Worm (Caenorhabditis elegans) whole organism, L4 larva: ENCODE measurements around the gene isy-1.

Source experiments
- D1046.2 ChIP-seq: fragments of 200-800 bp; sonication (Bioruptor generic); IDR thresholded peaks from 2 replicates; pipeline ENCODE4 v1.3.6; 2022; ENCODE audit warnings: missing genetic modification characterization, missing compliant biosample characterization
- F10B5.3 ChIP-seq: sonication (generic microtip); optimal IDR thresholded peaks from 2 replicates; lab custom pipeline; 2016; ENCODE audit warnings: mild to moderate bottlenecking, missing genetic modification characterization, missing compliant biosample characterization
- F26F4.8 ChIP-seq: fragments of 200-800 bp; sonication (Bioruptor generic); conservative IDR thresholded peaks from 2 replicates; pipeline ENCODE4 v1.3.6; 2022; ENCODE audit warnings: missing genetic modification characterization, missing compliant biosample characterization
- F37D6.2 ChIP-seq: sonication (generic microtip); optimal IDR thresholded peaks from 2 replicates; lab custom pipeline; 2016; ENCODE audit warnings: mild to moderate bottlenecking, missing genetic modification characterization, missing compliant biosample characterization
- F49E8.2 ChIP-seq: sonication (generic microtip); optimal IDR thresholded peaks from 2 replicates; lab custom pipeline; 2016; ENCODE audit warnings: missing compliant biosample characterization, mild to moderate bottlenecking, missing genetic modification characterization, borderline replicate concordance
- T26A8.4 ChIP-seq: fragments of 200-800 bp; sonication (Bioruptor generic); IDR thresholded peaks from 2 replicates; pipeline ENCODE4 v1.3.6; 2022; ENCODE audit warnings: missing genetic modification characterization, missing compliant biosample characterization
- Y5F2A.4 ChIP-seq: fragments of 200-800 bp; sonication (Bioruptor generic); optimal IDR thresholded peaks from 2 replicates; lab custom pipeline; 2018; ENCODE audit warnings: mild to moderate bottlenecking, missing genetic modification characterization, missing compliant biosample characterization
- Y75B8A.6 ChIP-seq: fragments of 200-800 bp; sonication (Bioruptor generic); IDR thresholded peaks from 2 replicates; pipeline ENCODE4 v1.3.6; 2022; ENCODE audit warnings: missing genetic modification reagents, missing genetic modification characterization, missing compliant biosample characterization
- ZK546.5 ChIP-seq, 2 experiments: sonication (generic microtip); optimal IDR thresholded peaks; 2 replicates each; lab custom pipeline; 2017; ENCODE audit warnings: missing biosample characterization in 2 of 2, missing genetic modification characterization in 2 of 2
- aha-1 ChIP-seq: fragments of 150-350 bp; peaks from one replicate; lab custom pipeline; 2014; ENCODE audit warnings: missing biosample characterization, missing genetic modification characterization
- aly-2 ChIP-seq: sonication (generic microtip); optimal IDR thresholded peaks from 2 replicates; lab custom pipeline; 2018; ENCODE audit warnings: missing biosample characterization, missing genetic modification characterization
- ama-1 ChIP-seq: fragments of 150-350 bp; optimal IDR thresholded peaks from 2 replicates; lab custom pipeline; 2014; ENCODE audit warnings: inconsistent platforms, mixed read lengths
- arid-1 ChIP-seq: fragments of 200-800 bp; sonication (Bioruptor generic); conservative IDR thresholded peaks from 2 replicates; pipeline ENCODE4 v1.3.6; 2022; ENCODE audit warnings: missing genetic modification reagents, missing genetic modification characterization, missing compliant biosample characterization
- ceh-32 ChIP-seq: sonication (generic microtip); optimal IDR thresholded peaks from 2 replicates; lab custom pipeline; 2016; ENCODE audit warnings: mild to moderate bottlenecking, missing genetic modification characterization, missing compliant biosample characterization; ENCODE audit not compliant: poor library complexity
- ceh-44 ChIP-seq: fragments of 200-800 bp; sonication (Bioruptor generic); IDR thresholded peaks from 2 replicates; pipeline ENCODE4 v1.3.6; 2022; ENCODE audit warnings: missing genetic modification reagents, missing genetic modification characterization, missing compliant biosample characterization
- ceh-82 ChIP-seq: sonication (generic microtip); optimal IDR thresholded peaks from 2 replicates; lab custom pipeline; 2017; ENCODE audit warnings: missing biosample characterization, missing genetic modification characterization
- ces-1 ChIP-seq: fragments of 150-350 bp; sonication (generic microtip); optimal IDR thresholded peaks from 4 replicates; lab custom pipeline; 2014; ENCODE audit warnings: missing biosample characterization, missing genetic modification reagents, missing genetic modification characterization
- daf-16 ChIP-seq, 3 experiments: sonication (generic microtip); optimal IDR thresholded peaks; 2 replicates each; lab custom pipeline; 2016 to 2017; ENCODE audit warnings: missing genetic modification characterization in 3 of 3, missing genetic modification reagents in 3 of 3, mild to moderate bottlenecking in 2 of 3, missing compliant biosample characterization in 2 of 3, missing biosample characterization in 1 of 3, moderate library complexity in 1 of 3
- daf-8 ChIP-seq: fragments of 200-800 bp; sonication (Bioruptor generic); IDR thresholded peaks from 2 replicates; pipeline ENCODE4 v1.3.6; 2022; ENCODE audit warnings: missing genetic modification characterization, missing compliant biosample characterization
- dmd-8 ChIP-seq: fragments of 200-800 bp; sonication (Bioruptor generic); IDR thresholded peaks from 2 replicates; pipeline ENCODE4 v1.3.6; 2022; ENCODE audit warnings: missing genetic modification characterization, missing compliant biosample characterization
- egl-43 ChIP-seq: fragments of 200-800 bp; sonication (Bioruptor generic); IDR thresholded peaks from 2 replicates; pipeline ENCODE4 v1.3.6; 2022; ENCODE audit warnings: missing genetic modification reagents, missing genetic modification characterization, missing compliant biosample characterization
- hlh-30 ChIP-seq: sonication (generic microtip); optimal IDR thresholded peaks from 2 replicates; lab custom pipeline; 2017; ENCODE audit warnings: antibody characterized with exemption, mild to moderate bottlenecking, missing genetic modification characterization, missing compliant biosample characterization; ENCODE audit not compliant: insufficient read depth
- hmg-1.1 ChIP-seq: fragments of 200-800 bp; sonication (Bioruptor generic); IDR thresholded peaks from 2 replicates; pipeline ENCODE4 v1.3.6; 2022; ENCODE audit warnings: missing genetic modification reagents, missing genetic modification characterization, missing compliant biosample characterization
- jun-1 ChIP-seq: fragments of 150-350 bp; optimal IDR thresholded peaks from 2 replicates; lab custom pipeline; 2014; ENCODE audit warnings: missing biosample characterization, missing genetic modification reagents, missing genetic modification characterization
- lin-29 ChIP-seq: fragments of 200-800 bp; sonication (Bioruptor generic); IDR thresholded peaks from 2 replicates; pipeline ENCODE4 v1.3.6; 2022; ENCODE audit warnings: missing genetic modification reagents, missing genetic modification characterization, missing compliant biosample characterization
- lin-38 ChIP-seq: fragments of 200-800 bp; sonication (Bioruptor generic); IDR thresholded peaks from 2 replicates; pipeline ENCODE4 v1.3.6; 2022; ENCODE audit warnings: missing genetic modification reagents, missing genetic modification characterization, missing compliant biosample characterization
- lin-39 ChIP-seq: fragments of 150-350 bp; optimal IDR thresholded peaks from 2 replicates; lab custom pipeline; 2014; ENCODE audit warnings: missing biosample characterization, missing genetic modification reagents, missing genetic modification characterization
- lsy-2 ChIP-seq, 2 experiments: fragments of 150-350 bp in 1 of 2; sonication (generic microtip) in 1 of 2; optimal IDR thresholded peaks; 2 replicates each; lab custom pipeline; 2014 to 2017; ENCODE audit warnings: missing biosample characterization in 2 of 2, missing genetic modification characterization in 2 of 2
- madf-5 ChIP-seq, 2 experiments: fragments of 200-800 bp; sonication (Bioruptor generic); IDR thresholded peaks; 2 replicates each; pipeline ENCODE4 v1.3.6; 2022; ENCODE audit warnings: missing compliant biosample characterization in 2 of 2, missing genetic modification characterization in 2 of 2
- mes-2 ChIP-seq: sonication (generic microtip); optimal IDR thresholded peaks from 2 replicates; lab custom pipeline; 2016; ENCODE audit warnings: missing genotype, mild to moderate bottlenecking, missing genetic modification characterization, missing compliant biosample characterization; ENCODE audit not compliant: poor library complexity, severe bottlenecking
- mxl-2 ChIP-seq: fragments of 200-800 bp; sonication (Bioruptor generic); conservative IDR thresholded peaks from 2 replicates; pipeline ENCODE4 v1.3.6; 2022; ENCODE audit warnings: missing genetic modification reagents, missing genetic modification characterization, missing compliant biosample characterization
- mxl-3 ChIP-seq: fragments of 200-800 bp; sonication (Bioruptor generic); optimal IDR thresholded peaks from 2 replicates; lab custom pipeline; 2018; ENCODE audit warnings: mild to moderate bottlenecking, missing genetic modification characterization, missing compliant biosample characterization
- nhr-111 ChIP-seq: fragments of 200-800 bp; sonication (Bioruptor generic); optimal IDR thresholded peaks from 2 replicates; lab custom pipeline; 2018; ENCODE audit warnings: mild to moderate bottlenecking, missing genetic modification characterization, missing compliant biosample characterization
- nhr-25 ChIP-seq: sonication (generic microtip); optimal IDR thresholded peaks from 2 replicates; lab custom pipeline; 2017; ENCODE audit warnings: missing genetic modification characterization, mild to moderate bottlenecking, missing compliant biosample characterization, antibody characterized with exemption, moderate library complexity, borderline replicate concordance; ENCODE audit not compliant: insufficient read depth
- nhr-48 ChIP-seq: sonication (generic microtip); optimal IDR thresholded peaks from 2 replicates; lab custom pipeline; 2016; ENCODE audit warnings: mild to moderate bottlenecking, missing genetic modification characterization, missing compliant biosample characterization
- nhr-77 ChIP-seq: fragments of 150-350 bp; optimal IDR thresholded peaks from 2 replicates; lab custom pipeline; 2014; ENCODE audit warnings: missing biosample characterization, missing genetic modification characterization
- saeg-2 ChIP-seq: fragments of 200-800 bp; sonication (Bioruptor generic); IDR thresholded peaks from 2 replicates; pipeline ENCODE4 v1.3.6; 2022; ENCODE audit warnings: missing genetic modification reagents, missing genetic modification characterization, missing compliant biosample characterization
- skn-1 ChIP-seq: fragments of 150-350 bp; optimal IDR thresholded peaks from 2 replicates; lab custom pipeline; 2014; ENCODE audit warnings: missing biosample characterization, missing genetic modification characterization
- spr-1 ChIP-seq: sonication (generic microtip); optimal IDR thresholded peaks from 2 replicates; lab custom pipeline; 2016; ENCODE audit warnings: mild to moderate bottlenecking, missing genetic modification characterization, missing compliant biosample characterization
- unc-62 ChIP-seq, 3 experiments: fragments of 150-350 bp in 1 of 3; sonication (generic microtip); optimal IDR thresholded peaks in 2 of 3; peaks in 1 of 3; 1 replicate in 1 of 3; 2 replicates in 2 of 3; lab custom pipeline; 2014 to 2017; ENCODE audit warnings: missing biosample characterization in 3 of 3, missing genetic modification characterization in 3 of 3, missing genetic modification reagents in 3 of 3, missing genotype in 1 of 3
- vab-7 ChIP-seq: fragments of 200-800 bp; sonication (Bioruptor generic); IDR thresholded peaks from 2 replicates; pipeline ENCODE4 v1.3.6; 2022; ENCODE audit warnings: missing genetic modification reagents, missing genetic modification characterization, missing compliant biosample characterization
- zag-1 ChIP-seq: fragments of 150-350 bp; optimal IDR thresholded peaks from 2 replicates; lab custom pipeline; 2014; ENCODE audit warnings: missing biosample characterization, missing genetic modification characterization
- zfp-2 ChIP-seq: sonication (generic microtip); optimal IDR thresholded peaks from 2 replicates; lab custom pipeline; 2016; ENCODE audit warnings: mild to moderate bottlenecking, missing genetic modification characterization, missing compliant biosample characterization
- zfp-3 ChIP-seq: fragments of 200-800 bp; sonication (Bioruptor generic); conservative IDR thresholded peaks from 2 replicates; pipeline ENCODE4 v1.3.6; 2022; ENCODE audit warnings: missing genetic modification reagents, missing genetic modification characterization, missing compliant biosample characterization
- zip-2 ChIP-seq: fragments of 150-350 bp; optimal IDR thresholded peaks from 2 replicates; lab custom pipeline; 2014; ENCODE audit warnings: missing biosample characterization, missing genetic modification characterization
- ztf-7 ChIP-seq: fragments of 150-350 bp; optimal IDR thresholded peaks from 2 replicates; lab custom pipeline; 2014; ENCODE audit warnings: missing biosample characterization, missing genetic modification characterization

Gene isy-1

ce11 chrV:10958322-10958900 lies 42.1 kb downstream of the isy-1 start, which contains the start of gene pigt-1 (continued):
- TF ChIP-seq ztf-7 (tag; lab: Kevin White, UChicago) = no peak
- TF ChIP-seq F26F4.8 (GFP tag; lab: Robert Waterston, UW) = no peak
- no peak for TF ChIP-seq zip-2 (tag; lab: Kevin White, UChicago)
- TF ChIP-seq ama-1 (lab: Kevin White, UChicago) = no peak
- TF ChIP-seq lin-38 = peak; percentile 34; the same call in 1 of the 2 replicates
- TF ChIP-seq saeg-2 (GFP tag; lab: Robert Waterston, UW) = no peak
- peak; percentile 77; the same call in 1 of the 2 replicates for TF ChIP-seq zfp-3 (GFP tag; lab: Robert Waterston, UW)
- no peak for TF ChIP-seq aly-2 (tag; lab: Kevin White, UChicago)
- no peak for TF ChIP-seq skn-1 (tag; lab: Kevin White, UChicago)
- TF ChIP-seq D1046.2 (GFP tag; lab: Robert Waterston, UW) = no peak
- no peak for TF ChIP-seq lin-29 (GFP tag; lab: Robert Waterston, UW)
- peak in 1 of 2 experiments; percentile 58 for TF ChIP-seq unc-62 (GFP tag; optimal IDR thresholded peaks at IDR 0.05 in 1 of 2; lab: Kevin White, UChicago)
- no peak for TF ChIP-seq unc-62 (tag; optimal IDR thresholded peaks at IDR 0.05; lab: Kevin White, UChicago)
- no peak for TF ChIP-seq zag-1 (tag; lab: Kevin White, UChicago)
- no peak for TF ChIP-seq mxl-3
- TF ChIP-seq F10B5.3 = no peak
- 0 out of 4 replicates have a peak, but pooled peaks of 1 of the 2 experiments have one; percentile 48 for TF ChIP-seq madf-5 (GFP tag; IDR thresholded peaks at IDR 0.05; lab: Robert Waterston, UW)
- no peak for TF ChIP-seq F49E8.2 (tag; lab: Kevin White, UChicago)
- no peak for TF ChIP-seq ceh-44 (GFP tag; lab: Robert Waterston, UW)
- TF ChIP-seq arid-1 (GFP tag; lab: Robert Waterston, UW) = no peak
- TF ChIP-seq spr-1 (tag; lab: Kevin White, UChicago) = no peak
- no peak for TF ChIP-seq lin-39
- TF ChIP-seq daf-8 (GFP tag; lab: Robert Waterston, UW) = no peak
- TF ChIP-seq nhr-48 (tag; lab: Kevin White, UChicago) = no peak
- TF ChIP-seq, all 104 proteins: peak for 12

- no peak for TF ChIP-seq F10B5.3
- peak; percentile 39 for TF ChIP-seq nhr-77
- TF ChIP-seq mxl-2 = no peak
- no peak for TF ChIP-seq Y5F2A.4 (GFP tag; lab: Kevin White, UChicago)
- no peak for TF ChIP-seq daf-16 (GFP tag; optimal IDR thresholded peaks at IDR 0.05; lab: Kevin White, UChicago)
- TF ChIP-seq daf-16 (tag; optimal IDR thresholded peaks at IDR 0.05; lab: Kevin White, UChicago) = peak; percentile 17
- TF ChIP-seq lsy-2 (tag; optimal IDR thresholded peaks at IDR 0.05; lab: Kevin White, UChicago) = no peak
- no peak for TF ChIP-seq hmg-1.1 (GFP tag; lab: Robert Waterston, UW)
- no peak for TF ChIP-seq ceh-32
- no peak for TF ChIP-seq vab-7 (GFP tag; lab: Robert Waterston, UW)
- TF ChIP-seq ceh-44 (GFP tag; lab: Robert Waterston, UW) = no peak
- TF ChIP-seq Y75B8A.6 (GFP tag; lab: Robert Waterston, UW) = no peak
- TF ChIP-seq jun-1 (tag; lab: Kevin White, UChicago) = no peak
- TF ChIP-seq aha-1 (tag; lab: Kevin White, UChicago) = peak; percentile 98
- TF ChIP-seq T26A8.4 (GFP tag; lab: Robert Waterston, UW) = no peak
- no peak for TF ChIP-seq F37D6.2 (tag; lab: Kevin White, UChicago)
- no peak for TF ChIP-seq zfp-2 (tag; lab: Kevin White, UChicago)
- TF ChIP-seq nhr-111 = no peak
- TF ChIP-seq egl-43 = no peak
- no peak for TF ChIP-seq ZK546.5 (tag; optimal IDR thresholded peaks at IDR 0.05; lab: Kevin White, UChicago)
- no peak for TF ChIP-seq mes-2
- TF ChIP-seq dmd-8 (GFP tag; lab: Robert Waterston, UW) = no peak
- no peak for TF ChIP-seq hlh-30 (tag; lab: Kevin White, UChicago)
- no peak for TF ChIP-seq ceh-82
- no peak for TF ChIP-seq ces-1 (GFP tag; lab: Kevin White, UChicago)
- TF ChIP-seq nhr-25 (tag; lab: Kevin White, UChicago) = no peak
- no peak for TF ChIP-seq saeg-2 (GFP tag; lab: Robert Waterston, UW)
- no peak for TF ChIP-seq daf-8 (GFP tag; lab: Robert Waterston, UW)
Measured at ce11 chrV:10955681-10956476, 44.6 kb downstream of the isy-1 start, which contains the start of gene F17C11.13. Gene F17C11.13, plus strand, starts transcription at chrV:10955923.
